Worm (Caenorhabditis elegans): Measurements from ENCODE around the gene fbxb-118.
"Not testable (repeated sequence)": the region's sequence is repeated elsewhere in the genome, so short reads cannot be mapped to it uniquely, and the experiment has no call there.

DNA sequence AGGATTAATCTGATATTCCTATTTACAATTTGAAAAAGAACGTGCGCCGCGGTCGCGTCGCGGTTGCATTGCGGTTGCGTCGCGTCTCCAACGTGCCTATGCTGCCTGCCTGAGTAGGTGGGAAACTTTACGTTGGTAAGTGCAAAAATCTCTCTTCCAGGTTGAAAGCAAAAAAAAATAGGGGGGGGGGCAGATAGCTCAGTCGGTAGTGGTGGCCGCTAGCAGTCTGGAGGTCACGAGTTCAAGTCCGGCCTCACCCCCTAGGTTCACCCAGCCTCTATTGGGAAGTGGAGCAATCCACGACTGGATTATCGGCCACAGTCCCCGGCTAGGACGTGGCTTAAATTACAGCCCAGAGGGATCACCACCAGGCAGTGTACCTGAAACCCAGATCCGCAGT, 14.2 kb upstream of the fbxb-118 start:
- TF ChIP-seq dpl-1 (GFP tag; optimal IDR thresholded peaks at IDR 0.05); ceh-91 (GFP tag; IDR thresholded peaks at IDR 0.05); unc-62 (GFP tag; optimal IDR thresholded peaks at IDR 0.05); F49E8.2 (tag; optimal IDR thresholded peaks at IDR 0.05; ENCODE audit: insufficient read depth); zim-3 (tag; optimal IDR thresholded peaks at IDR 0.05); hlh-26 (GFP tag; conservative IDR thresholded peaks at IDR 0.05): not testable (repeated sequence)

All from whole organism, young adult.